Worm (Caenorhabditis elegans) whole organism, L2 larva: ENCODE results near the gene F54D11.4.

Source experiments
- ama-1 ChIP-seq: fragments of 150-350 bp; optimal IDR thresholded peaks from 2 replicates; lab custom pipeline; 2018; ENCODE audit warnings: inconsistent platforms
- fos-1 ChIP-seq: fragments of 150-350 bp; optimal IDR thresholded peaks from 2 replicates; lab custom pipeline; 2014; ENCODE audit warnings: missing biosample characterization, missing genetic modification characterization
- lin-13 ChIP-seq: fragments of 150-350 bp; optimal IDR thresholded peaks from 2 replicates; lab custom pipeline; 2014; ENCODE audit warnings: missing biosample characterization, missing genetic modification reagents, missing genetic modification characterization
- nhr-237 ChIP-seq: fragments of 150-350 bp; optimal IDR thresholded peaks from 2 replicates; lab custom pipeline; 2014; ENCODE audit warnings: missing biosample characterization, missing genetic modification characterization

DNA sequence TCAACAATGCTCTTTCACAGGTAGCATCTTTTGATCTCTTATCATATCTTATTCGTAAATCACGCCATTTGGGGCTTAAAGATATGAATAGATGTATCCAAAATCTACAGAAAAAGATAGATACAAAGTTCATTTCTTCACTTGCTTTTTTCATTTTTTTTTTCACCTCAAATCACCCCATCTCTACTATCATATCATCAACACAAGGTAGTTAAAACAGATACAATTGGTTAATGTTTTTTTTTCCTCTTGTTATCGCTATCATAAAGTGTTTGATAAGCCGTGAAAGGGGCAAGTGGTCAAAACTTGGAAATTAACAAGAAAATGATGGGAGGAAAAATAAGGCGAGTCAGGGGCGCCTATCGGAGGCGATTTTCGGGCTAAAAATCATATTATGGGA is 14.3 kb downstream of the F54D11.4 start:
- TF ChIP-seq lin-13 (GFP tag; lab: Kevin White, UChicago), result no peak
- TF ChIP-seq ama-1 (lab: Kevin White, UChicago), result no peak
- TF ChIP-seq fos-1, result peak; percentile 64
- no peak for TF ChIP-seq nhr-237
